Worm (Caenorhabditis elegans) whole organism, mixed stage, embryonic: ENCODE data around the gene Y56A3A.28.

ENCODE experiments used
- blmp-1 ChIP-seq: fragments of 150-350 bp; optimal IDR thresholded peaks from 2 replicates; lab custom pipeline; 2014; ENCODE audit warnings: missing biosample characterization, missing genetic modification characterization
- ces-1 ChIP-seq: fragments of 150-350 bp; optimal IDR thresholded peaks from 2 replicates; lab custom pipeline; 2014; ENCODE audit warnings: missing biosample characterization, missing genetic modification reagents, missing genetic modification characterization
- lin-13 ChIP-seq: fragments of 150-350 bp; optimal IDR thresholded peaks from 2 replicates; lab custom pipeline; 2014; ENCODE audit warnings: missing biosample characterization, missing genetic modification characterization
- mep-1 ChIP-seq: fragments of 150-350 bp; optimal IDR thresholded peaks from 2 replicates; lab custom pipeline; 2017; ENCODE audit warnings: missing biosample characterization, missing genetic modification reagents, missing genetic modification characterization, inconsistent platforms
- nhr-237 ChIP-seq: fragments of 150-350 bp; optimal IDR thresholded peaks from 2 replicates; lab custom pipeline; 2014; ENCODE audit warnings: missing biosample characterization, missing genetic modification characterization
- pha-4 ChIP-seq: fragments of 150-350 bp; optimal IDR thresholded peaks from 2 replicates; lab custom pipeline; 2018; ENCODE audit warnings: missing biosample characterization, missing genetic modification reagents, missing genetic modification characterization
- unc-39 ChIP-seq: fragments of 150-350 bp; optimal IDR thresholded peaks from 2 replicates; lab custom pipeline; 2014; ENCODE audit warnings: missing biosample characterization, missing genetic modification characterization
- unc-62 ChIP-seq: fragments of 150-350 bp; optimal IDR thresholded peaks from 2 replicates; lab custom pipeline; 2014; ENCODE audit warnings: missing biosample characterization, missing genetic modification reagents, missing genetic modification characterization

DNA sequence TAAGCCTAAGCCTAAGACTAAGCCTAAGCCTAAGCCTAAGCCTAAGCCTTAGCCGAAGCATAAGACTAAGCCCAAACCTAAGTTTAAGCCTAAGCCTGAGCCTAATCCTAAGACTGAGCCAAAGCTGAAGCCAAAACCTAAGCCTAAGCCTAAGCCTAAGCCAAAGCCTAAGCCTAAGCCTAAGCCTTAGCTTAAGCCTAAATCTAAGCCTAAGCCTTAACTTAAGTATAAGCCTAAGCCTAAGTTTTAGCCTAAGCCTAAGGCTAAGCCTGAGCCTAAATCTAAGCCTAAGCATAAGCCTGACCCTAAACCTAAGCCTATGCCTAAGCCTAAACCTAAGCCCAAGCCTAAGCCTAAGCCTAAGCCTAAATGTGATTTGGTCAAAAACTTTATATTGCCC is 44.0 kb upstream of the Y56A3A.28 start:
- no peak for TF ChIP-seq ces-1
- no peak for TF ChIP-seq unc-39
- TF ChIP-seq mep-1 (tag; lab: Kevin White, UChicago) = no peak
- no peak for TF ChIP-seq lin-13 (tag; lab: Kevin White, UChicago)
- no peak for TF ChIP-seq blmp-1 (tag; lab: Kevin White, UChicago)
- no peak for TF ChIP-seq nhr-237 (tag; lab: Kevin White, UChicago)
- TF ChIP-seq pha-4 (tag; lab: Kevin White, UChicago) = no peak
- no peak for TF ChIP-seq unc-62 (GFP tag; lab: Kevin White, UChicago)
